Worm (Caenorhabditis elegans): ENCODE measurements around the gene R05F9.9.
"Not testable (repeated sequence)": the region's sequence is repeated elsewhere in the genome, so short reads cannot be mapped to it uniquely, and the experiment has no call there.

Gene R05F9.9

ce11 chrII:4925198-4925764 lies 23.4 kb upstream of the R05F9.9 start, which contains the start of gene aagr-2:
TSS of gene aagr-2 (minus strand) at chrII:4925248.
- TF ChIP-seq fos-1 (tag; optimal IDR thresholded peaks at IDR 0.05) (peak; percentile 93), mdl-1 (tag; optimal IDR thresholded peaks at IDR 0.05) (peak in 1 of 2 experiments; percentile 47), gmeb-1 (tag; optimal IDR thresholded peaks at IDR 0.05) (peak; percentile 9), sma-9 (GFP tag; optimal IDR thresholded peaks at IDR 0.05) (peak; percentile 93), sma-9 (tag; optimal IDR thresholded peaks at IDR 0.05) (no peak), blmp-1 (tag; optimal IDR thresholded peaks at IDR 0.05; ENCODE audit: insufficient read depth) (no peak), crh-2 (tag; optimal IDR thresholded peaks at IDR 0.05) (peak; percentile 95), lin-11 (tag; optimal IDR thresholded peaks at IDR 0.05) (no peak), sma-3 (GFP tag; optimal IDR thresholded peaks at IDR 0.05) (peak; percentile 10), elt-3 (tag; optimal IDR thresholded peaks at IDR 0.05) (no peak), F13H6.1 (tag; optimal IDR thresholded peaks at IDR 0.05) (peak; percentile 62)

- TF ChIP-seq fos-1 (tag; optimal IDR thresholded peaks at IDR 0.05) (no peak), ceh-16 (tag; optimal IDR thresholded peaks at IDR 0.05) (no peak), egl-27 (tag; optimal IDR thresholded peaks at IDR 0.05) (no peak), nhr-77 (tag; optimal IDR thresholded peaks at IDR 0.05) (no peak)
Measured at ce11 chrII:4924729-4925128, 22.8 kb upstream of the R05F9.9 start.

ce11 chrII:4920608-4921007 lies 18.7 kb upstream of the R05F9.9 start:
- TF ChIP-seq ceh-82 (tag; optimal IDR thresholded peaks at IDR 0.05) (no peak), aly-2 (tag; optimal IDR thresholded peaks at IDR 0.05) (no peak), fos-1 (tag; optimal IDR thresholded peaks at IDR 0.05) (peak; percentile 62), sma-3 (GFP tag; optimal IDR thresholded peaks at IDR 0.05) (peak; percentile 18), peb-1 (tag; optimal IDR thresholded peaks at IDR 0.05) (no peak)

- TF ChIP-seq alr-1 (tag; optimal IDR thresholded peaks at IDR 0.05) (no peak), sma-3 (GFP tag; optimal IDR thresholded peaks at IDR 0.05) (peak; percentile 65), sma-9 (GFP tag; optimal IDR thresholded peaks at IDR 0.05) (peak; percentile 3), sma-9 (tag; optimal IDR thresholded peaks at IDR 0.05) (no peak), nhr-25 (tag; optimal IDR thresholded peaks at IDR 0.05) (peak; percentile 43), nhr-129 (tag; optimal IDR thresholded peaks at IDR 0.05) (no peak), lsy-2 (tag; optimal IDR thresholded peaks at IDR 0.05) (no peak), nhr-10 (tag; optimal IDR thresholded peaks at IDR 0.05) (no peak), fos-1 (tag; optimal IDR thresholded peaks at IDR 0.05) (no peak)
Measured at ce11 chrII:4918501-4919021, 16.7 kb upstream of the R05F9.9 start.

- TF ChIP-seq ZK546.5, lin-11, mab-5 (tag; optimal IDR thresholded peaks at IDR 0.05): not testable (repeated sequence)
Measured at ce11 chrII:4916462-4916861, 14.6 kb upstream of the R05F9.9 start, which contains the start of gene msp-31. TSS of gene msp-31 (minus strand) at chrII:4916562.

- TF ChIP-seq peb-1 (tag; optimal IDR thresholded peaks at IDR 0.05): no peak
- TF ChIP-seq zag-1 (tag; optimal IDR thresholded peaks at IDR 0.05): no peak
- TF ChIP-seq nhr-11 (tag; optimal IDR thresholded peaks at IDR 0.05): no peak
- TF ChIP-seq ztf-11 (tag; optimal IDR thresholded peaks at IDR 0.05): no peak
- TF ChIP-seq ceh-82 (tag; optimal IDR thresholded peaks at IDR 0.05): no peak
- TF ChIP-seq crh-2 (tag; optimal IDR thresholded peaks at IDR 0.05): no peak
- no peak for TF ChIP-seq sma-3 (GFP tag; optimal IDR thresholded peaks at IDR 0.05)
- no peak for TF ChIP-seq egl-27 (tag; optimal IDR thresholded peaks at IDR 0.05)
- no peak for TF ChIP-seq nhr-12 (tag; optimal IDR thresholded peaks at IDR 0.05)
- TF ChIP-seq lin-13 (GFP tag; optimal IDR thresholded peaks at IDR 0.05): no peak
- TF ChIP-seq nhr-21 (tag; optimal IDR thresholded peaks at IDR 0.05): no peak
- no peak for TF ChIP-seq ztf-1 (GFP tag; conservative IDR thresholded peaks at IDR 0.05)
- TF ChIP-seq lsy-2 (tag; optimal IDR thresholded peaks at IDR 0.05): no peak
- no peak for TF ChIP-seq skn-1 (tag; optimal IDR thresholded peaks at IDR 0.05)
- no peak for TF ChIP-seq ztf-4 (tag; optimal IDR thresholded peaks at IDR 0.05)
- TF ChIP-seq sma-9 (GFP tag; optimal IDR thresholded peaks at IDR 0.05): no peak
- no peak for TF ChIP-seq sma-9 (tag; optimal IDR thresholded peaks at IDR 0.05)
- TF ChIP-seq Y55F3AM.14 (GFP tag; optimal IDR thresholded peaks at IDR 0.05): no peak
- no peak for TF ChIP-seq unc-39 (tag; optimal IDR thresholded peaks at IDR 0.05)
Measured at ce11 chrII:4915572-4915971, 13.7 kb upstream of the R05F9.9 start.

All from whole organism, L2 larva.